Worm (Caenorhabditis elegans) whole organism, L2 larva: ENCODE measurements around the gene crn-6.

Experiments
- elt-3 ChIP-seq: sonication (generic microtip); optimal IDR thresholded peaks from 2 replicates; lab custom pipeline; 2017; ENCODE audit warnings: missing biosample characterization, missing genetic modification characterization
- gmeb-1 ChIP-seq: fragments of 150-350 bp; optimal IDR thresholded peaks from 2 replicates; lab custom pipeline; 2014; ENCODE audit warnings: missing biosample characterization, missing genetic modification characterization
- lsy-2 ChIP-seq, 2 experiments: fragments of 150-350 bp in 1 of 2; sonication (generic microtip) in 1 of 2; optimal IDR thresholded peaks; 2 replicates each; lab custom pipeline; 2014 to 2017; ENCODE audit warnings: missing biosample characterization in 2 of 2, missing genetic modification characterization in 2 of 2
- nhr-23 ChIP-seq: fragments of 150-350 bp; optimal IDR thresholded peaks from 2 replicates; lab custom pipeline; 2014; ENCODE audit warnings: missing biosample characterization, missing genetic modification reagents, missing genetic modification characterization
- nhr-237 ChIP-seq: fragments of 150-350 bp; optimal IDR thresholded peaks from 2 replicates; lab custom pipeline; 2014; ENCODE audit warnings: missing biosample characterization, missing genetic modification characterization
- unc-39 ChIP-seq: fragments of 150-350 bp; optimal IDR thresholded peaks from 2 replicates; lab custom pipeline; 2014; ENCODE audit warnings: missing biosample characterization, missing genetic modification characterization
- unc-62 ChIP-seq: fragments of 150-350 bp; optimal IDR thresholded peaks from 2 replicates; lab custom pipeline; 2014; ENCODE audit warnings: missing biosample characterization, missing genetic modification reagents, missing genetic modification characterization
- ztf-11 ChIP-seq: sonication (generic microtip); optimal IDR thresholded peaks from 2 replicates; lab custom pipeline; 2017; ENCODE audit warnings: missing biosample characterization, missing genetic modification characterization

ce11 chrIII:9361228-9361627 is 5.8 kb upstream of the crn-6 start, which contains the start of gene flp-25:
- TF ChIP-seq nhr-237 (tag; lab: Kevin White, UChicago): no peak
- TF ChIP-seq gmeb-1: no peak
- TF ChIP-seq elt-3: no peak
- no peak for TF ChIP-seq ztf-11 (tag; lab: Kevin White, UChicago)
- no peak for TF ChIP-seq lsy-2 (tag; optimal IDR thresholded peaks at IDR 0.05; lab: Kevin White, UChicago)
- TF ChIP-seq unc-62 (GFP tag; lab: Kevin White, UChicago): no peak
- TF ChIP-seq unc-39 (tag; lab: Kevin White, UChicago): no peak
- no peak for TF ChIP-seq nhr-23
